Fruit fly (Drosophila melanogaster): ENCODE results near the gene CG34456.

The CG34456 gene

DNA sequence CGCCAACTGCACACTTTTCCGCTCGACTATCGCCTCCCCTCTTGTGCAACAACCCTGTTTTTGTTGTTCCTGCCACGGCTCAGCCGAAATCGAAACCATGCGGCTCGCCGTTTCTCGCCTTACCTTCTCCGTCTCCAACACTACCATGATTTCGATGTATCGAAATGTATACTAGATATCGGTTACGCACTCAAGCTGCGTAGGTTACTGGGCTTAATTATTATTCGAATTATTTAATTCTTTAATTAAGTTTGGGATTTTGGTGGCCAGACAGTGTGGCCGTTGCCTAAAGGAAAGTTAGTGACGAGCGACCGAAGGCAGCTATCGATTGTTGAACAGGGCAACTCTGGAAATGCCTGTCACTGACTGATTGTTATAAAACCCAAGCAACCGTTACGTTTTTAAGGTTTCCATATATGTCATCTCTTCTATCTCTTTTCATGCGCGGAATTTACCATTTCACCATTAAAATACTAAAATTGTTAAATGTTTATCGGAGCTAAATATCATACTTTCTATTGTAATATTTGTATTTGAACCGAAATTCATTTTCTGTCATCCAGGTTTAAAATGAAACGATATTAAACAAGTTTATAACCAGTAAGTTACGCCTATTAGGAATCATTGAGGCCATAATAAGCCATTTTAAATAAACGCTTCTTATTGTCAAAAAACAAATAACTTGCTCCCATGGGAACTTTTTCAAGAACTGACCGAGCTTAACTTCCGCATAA is 40.4 kb downstream of the CG34456 start, which contains the start of gene eIF4E1 (continued):
- TF ChIP-seq gfzf (GFP tag; optimal IDR thresholded peaks at IDR 0.05) (peak; percentile 75), CG17328 (GFP tag; IDR thresholded peaks at IDR 0.05) (no peak), CG17612 (GFP tag; IDR thresholded peaks at IDR 0.05) (no peak), TFAM (GFP tag; optimal IDR thresholded peaks at IDR 0.05) (no peak), E2f2 (GFP tag; IDR thresholded peaks at IDR 0.05) (peak; percentile 50), CG14860 (GFP tag; IDR thresholded peaks at IDR 0.05; ENCODE audit: partially characterized antibody) (peak; percentile 36; the same call in 2 of the 3 replicates), Mrtf (GFP tag; IDR thresholded peaks at IDR 0.05) (no peak), CG11695 (GFP tag; IDR thresholded peaks at IDR 0.05) (no peak), vfl (GFP tag; optimal IDR thresholded peaks at IDR 0.05) (peak; percentile 28), Hmr (GFP tag; optimal IDR thresholded peaks at IDR 0.05) (peak; percentile 47), Myb (GFP tag; optimal IDR thresholded peaks at IDR 0.05) (peak; percentile 100), vvl (GFP tag; IDR thresholded peaks at IDR 0.05) (peak; percentile 4; the same call in 1 of the 2 replicates), CG10267 (tag; optimal IDR thresholded peaks at IDR 0.05) (peak; percentile 65), CG15514 (GFP tag; optimal IDR thresholded peaks at IDR 0.05) (peak; percentile 68), Med (GFP tag) (peak; percentile 74), CG17186 (GFP tag; optimal IDR thresholded peaks at IDR 0.05) (peak; percentile 52), Dad (GFP tag; optimal IDR thresholded peaks at IDR 0.05) (peak; percentile 35), C15 (GFP tag; IDR thresholded peaks at IDR 0.05) (no peak), CG12659 (GFP tag; optimal IDR thresholded peaks at IDR 0.05) (peak; percentile 77), CG3847 (GFP tag; IDR thresholded peaks at IDR 0.05) (peak; percentile 75), CG31224 (GFP tag; IDR thresholded peaks at IDR 0.05) (no peak), Nf-YA (GFP tag; IDR thresholded peaks at IDR 0.05) (0 out of 2 replicates have a peak, but pooled peaks have one; percentile 5), tll (GFP tag; optimal IDR thresholded peaks at IDR 0.05) (peak; percentile 20 to 54), ara (GFP tag; IDR thresholded peaks at IDR 0.05) (no peak), CG13894 (tag; optimal IDR thresholded peaks at IDR 0.05) (peak; percentile 31), zen2 (GFP tag; IDR thresholded peaks at IDR 0.05; ENCODE audit: partially characterized antibody) (peak; percentile 57; the same call in 2 of the 3 replicates), CG4360 (GFP tag; IDR thresholded peaks at IDR 0.05) (peak; percentile 52; the same call in 1 of the 2 replicates), jumu (GFP tag; optimal IDR thresholded peaks at IDR 0.05) (peak; percentile 3), CG8478 (optimal IDR thresholded peaks at IDR 0.05) (peak; percentile 86), crp (GFP tag; optimal IDR thresholded peaks at IDR 0.05) (peak in 1 of 2 experiments; percentile 5), Mad (GFP tag; optimal IDR thresholded peaks at IDR 0.05) (no peak), chn (GFP tag; optimal IDR thresholded peaks at IDR 0.05) (no peak), zen (tag; optimal IDR thresholded peaks at IDR 0.05) (peak; percentile 30), Opbp (GFP tag; IDR thresholded peaks at IDR 0.05; ENCODE audit: partially characterized antibody) (peak; percentile 81), dm (GFP tag; optimal IDR thresholded peaks at IDR 0.05) (peak; percentile 61), CG3281 (GFP tag; optimal IDR thresholded peaks at IDR 0.05) (peak; percentile 87), Antp (GFP tag; optimal IDR thresholded peaks at IDR 0.05) (peak; percentile 24), CG2129 (GFP tag; IDR thresholded peaks at IDR 0.05; ENCODE audit: partially characterized antibody) (peak; percentile 34; the same call in 1 of the 2 replicates), H15 (GFP tag; IDR thresholded peaks at IDR 0.05) (no peak), lab (GFP tag; optimal IDR thresholded peaks at IDR 0.05) (no peak), CG34224 (GFP tag; IDR thresholded peaks at IDR 0.05; ENCODE audit: partially characterized antibody) (peak; percentile 58), Dll (GFP tag; IDR thresholded peaks at IDR 0.05; ENCODE audit: partially characterized antibody) (peak; percentile 72), kay (GFP tag; optimal IDR thresholded peaks at IDR 0.05) (peak; percentile 23), Bgb (GFP tag; IDR thresholded peaks at IDR 0.05; ENCODE audit: partially characterized antibody) (peak; percentile 86), chif (GFP tag; optimal IDR thresholded peaks at IDR 0.05) (peak in 1 of 2 experiments; percentile 4), CG15479 (GFP tag; optimal IDR thresholded peaks at IDR 0.05) (peak; percentile 73), BEAF-32 (GFP tag; optimal IDR thresholded peaks at IDR 0.05) (peak; percentile 90), unpg (GFP tag; optimal IDR thresholded peaks at IDR 0.05) (no peak)

All from whole organism, embryonic.